Worm (Caenorhabditis elegans) whole organism, mixed stage, embryonic: ENCODE results near the gene srbc-23.

Source experiments
- bed-3 ChIP-seq: fragments of 200-800 bp; sonication (Bioruptor generic); optimal IDR thresholded peaks from 3 replicates; lab custom pipeline; 2018; ENCODE audit warnings: mild to moderate bottlenecking, missing genetic modification characterization, moderate library complexity, missing compliant biosample characterization
- blmp-1 ChIP-seq: fragments of 150-350 bp; optimal IDR thresholded peaks from 2 replicates; lab custom pipeline; 2014; ENCODE audit warnings: missing biosample characterization, missing genetic modification characterization
- ceh-39 ChIP-seq: fragments of 150-350 bp; optimal IDR thresholded peaks from 2 replicates; lab custom pipeline; 2014; ENCODE audit warnings: missing biosample characterization, missing genetic modification characterization
- ceh-43 ChIP-seq: fragments of 200-800 bp; sonication (Bioruptor generic); optimal IDR thresholded peaks from 2 replicates; lab custom pipeline; 2018; ENCODE audit warnings: mild to moderate bottlenecking, missing genetic modification characterization, moderate library complexity, missing compliant biosample characterization
- ceh-83 ChIP-seq: fragments of 200-800 bp; sonication (Bioruptor generic); optimal IDR thresholded peaks from 2 replicates; lab custom pipeline; 2018; ENCODE audit warnings: mild to moderate bottlenecking, missing genetic modification characterization, missing compliant biosample characterization
- ces-1 ChIP-seq: fragments of 150-350 bp; optimal IDR thresholded peaks from 2 replicates; lab custom pipeline; 2014; ENCODE audit warnings: missing biosample characterization, missing genetic modification reagents, missing genetic modification characterization
- cnd-1 ChIP-seq: fragments of 200-800 bp; sonication (Bioruptor generic); optimal IDR thresholded peaks from 2 replicates; lab custom pipeline; 2018; ENCODE audit warnings: mild to moderate bottlenecking, missing genetic modification characterization, missing compliant biosample characterization
- drap-1 ChIP-seq: fragments of 200-800 bp; sonication (Bioruptor generic); optimal IDR thresholded peaks from 3 replicates; lab custom pipeline; 2018; ENCODE audit warnings: mild to moderate bottlenecking, missing genetic modification characterization, missing compliant biosample characterization
- elt-3 ChIP-seq: fragments of 150-350 bp; optimal IDR thresholded peaks from 2 replicates; lab custom pipeline; 2014; ENCODE audit warnings: missing biosample characterization, missing genetic modification characterization
- flh-1 ChIP-seq: fragments of 200-800 bp; sonication (Bioruptor generic); optimal IDR thresholded peaks from 2 replicates; lab custom pipeline; 2018; ENCODE audit warnings: mild to moderate bottlenecking, missing genetic modification characterization, moderate library complexity, missing compliant biosample characterization
- ham-2 ChIP-seq: fragments of 200-800 bp; sonication (Bioruptor generic); optimal IDR thresholded peaks from 2 replicates; lab custom pipeline; 2018; ENCODE audit warnings: mild to moderate bottlenecking, missing genetic modification characterization, missing compliant biosample characterization
- hlh-1 ChIP-seq: fragments of 150-350 bp; optimal IDR thresholded peaks from 2 replicates; lab custom pipeline; 2014; ENCODE audit warnings: missing biosample characterization, missing genetic modification reagents, missing genetic modification characterization
- lin-13 ChIP-seq: fragments of 150-350 bp; optimal IDR thresholded peaks from 2 replicates; lab custom pipeline; 2014; ENCODE audit warnings: missing biosample characterization, missing genetic modification characterization
- lin-32 ChIP-seq: fragments of 200-800 bp; sonication (Bioruptor generic); optimal IDR thresholded peaks from 2 replicates; lab custom pipeline; 2018; ENCODE audit warnings: mild to moderate bottlenecking, missing genetic modification characterization, missing compliant biosample characterization
- lsy-2 ChIP-seq: fragments of 150-350 bp; optimal IDR thresholded peaks from 2 replicates; lab custom pipeline; 2014; ENCODE audit warnings: missing biosample characterization, missing genetic modification characterization
- mab-5 ChIP-seq: fragments of 150-350 bp; optimal IDR thresholded peaks from 2 replicates; lab custom pipeline; 2014; ENCODE audit warnings: missing biosample characterization, missing genetic modification characterization
- mep-1 ChIP-seq: fragments of 150-350 bp; optimal IDR thresholded peaks from 2 replicates; lab custom pipeline; 2017; ENCODE audit warnings: missing biosample characterization, missing genetic modification reagents, missing genetic modification characterization, inconsistent platforms
- mls-2 ChIP-seq: sonication (generic microtip); optimal IDR thresholded peaks from 2 replicates; lab custom pipeline; 2016; ENCODE audit warnings: mild to moderate bottlenecking, missing genetic modification characterization, moderate library complexity, missing compliant biosample characterization
- nhr-12 ChIP-seq: fragments of 150-350 bp; optimal IDR thresholded peaks from 2 replicates; lab custom pipeline; 2014; ENCODE audit warnings: missing biosample characterization, missing genetic modification characterization
- nhr-2 ChIP-seq: fragments of 150-350 bp; optimal IDR thresholded peaks from 2 replicates; lab custom pipeline; 2014; ENCODE audit warnings: missing biosample characterization, missing genetic modification characterization
- nhr-237 ChIP-seq: fragments of 150-350 bp; optimal IDR thresholded peaks from 2 replicates; lab custom pipeline; 2014; ENCODE audit warnings: missing biosample characterization, missing genetic modification characterization
- nhr-28 ChIP-seq: fragments of 150-350 bp; optimal IDR thresholded peaks from 2 replicates; lab custom pipeline; 2014; ENCODE audit warnings: missing biosample characterization, missing genetic modification characterization
- pha-4 ChIP-seq: fragments of 150-350 bp; optimal IDR thresholded peaks from 2 replicates; lab custom pipeline; 2018; ENCODE audit warnings: missing biosample characterization, missing genetic modification reagents, missing genetic modification characterization
- snpc-4 ChIP-seq: fragments of 150-350 bp; optimal IDR thresholded peaks from 2 replicates; lab custom pipeline; 2014; ENCODE audit warnings: missing biosample characterization, missing genetic modification characterization
- sptf-1 ChIP-seq: sonication (generic microtip); optimal IDR thresholded peaks from 2 replicates; lab custom pipeline; 2017; ENCODE audit warnings: mild to moderate bottlenecking, missing genetic modification characterization, moderate library complexity, missing compliant biosample characterization
- tbx-8 ChIP-seq: fragments of 200-800 bp; sonication (Bioruptor generic); optimal IDR thresholded peaks from 2 replicates; lab custom pipeline; 2018; ENCODE audit warnings: mild to moderate bottlenecking, missing genetic modification characterization, moderate library complexity, missing compliant biosample characterization
- unc-120 ChIP-seq: sonication (generic microtip); optimal IDR thresholded peaks from 2 replicates; lab custom pipeline; 2017; ENCODE audit warnings: missing genetic modification characterization, missing compliant biosample characterization; ENCODE audit not compliant: poor library complexity, severe bottlenecking
- unc-39 ChIP-seq: fragments of 150-350 bp; optimal IDR thresholded peaks from 2 replicates; lab custom pipeline; 2014; ENCODE audit warnings: missing biosample characterization, missing genetic modification characterization
- unc-62 ChIP-seq: fragments of 150-350 bp; optimal IDR thresholded peaks from 2 replicates; lab custom pipeline; 2014; ENCODE audit warnings: missing biosample characterization, missing genetic modification reagents, missing genetic modification characterization
- zip-8 ChIP-seq: fragments of 150-350 bp; optimal IDR thresholded peaks from 2 replicates; lab custom pipeline; 2014; ENCODE audit warnings: missing biosample characterization, missing genetic modification characterization
- ztf-11 ChIP-seq: fragments of 150-350 bp; optimal IDR thresholded peaks from 2 replicates; lab custom pipeline; 2014; ENCODE audit warnings: missing biosample characterization, missing genetic modification characterization

srbc-23 gene

ce11 chrV:2119529-2119928, 33.8 kb upstream of the srbc-23 start, which contains the start of gene F22F7.11:
Gene F22F7.11, plus strand, starts transcription at chrV:2119829.
- no peak for TF ChIP-seq nhr-12 (tag; lab: Kevin White, UChicago)
- no peak for TF ChIP-seq ceh-43 (GFP tag; lab: Kevin White, UChicago)
- TF ChIP-seq snpc-4 (tag; lab: Kevin White, UChicago) = no peak
- no peak for TF ChIP-seq ceh-83 (GFP tag; lab: Kevin White, UChicago)
- no peak for TF ChIP-seq mls-2 (tag; lab: Kevin White, UChicago)
- no peak for TF ChIP-seq ces-1 (GFP tag; lab: Kevin White, UChicago)
- no peak for TF ChIP-seq lin-32 (GFP tag; lab: Kevin White, UChicago)
- no peak for TF ChIP-seq flh-1 (GFP tag; lab: Kevin White, UChicago)
- no peak for TF ChIP-seq tbx-8
- no peak for TF ChIP-seq elt-3 (tag; lab: Kevin White, UChicago)
- TF ChIP-seq unc-120 = no peak

DNA sequence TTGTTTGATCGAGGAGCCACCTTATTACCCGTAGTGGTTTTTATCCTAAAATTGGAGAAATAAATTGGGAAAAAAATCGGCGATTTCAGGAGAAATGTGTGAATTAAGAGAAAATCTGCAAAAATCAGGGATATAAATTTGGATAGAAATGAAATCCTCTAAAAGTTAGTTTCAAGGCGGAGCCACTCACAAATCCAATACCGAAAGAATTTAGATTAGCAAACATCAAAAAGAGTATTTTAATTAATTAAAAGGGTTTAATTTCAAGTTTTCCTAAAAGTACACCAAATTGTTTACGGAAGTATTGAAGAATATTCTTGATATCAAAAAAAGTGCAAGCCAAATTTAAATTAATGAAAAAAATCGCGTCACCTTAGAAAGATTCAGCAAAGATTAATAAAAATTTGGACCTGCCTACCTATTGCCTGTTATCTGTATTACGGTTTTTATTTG, 31.4 kb upstream of the srbc-23 start, which contains the start of gene F22F7.8:
Gene F22F7.8, minus strand, starts transcription at position 51 of the 453 bp plus-strand sequence.
- TF ChIP-seq ceh-43 (GFP tag; lab: Kevin White, UChicago) (no peak), sptf-1 (tag; lab: Kevin White, UChicago) (no peak), lsy-2 (tag; lab: Kevin White, UChicago) (no peak), nhr-237 (no peak), zip-8 (tag; lab: Kevin White, UChicago) (no peak), tbx-8 (no peak), nhr-12 (tag; lab: Kevin White, UChicago) (no peak), mab-5 (tag; lab: Kevin White, UChicago) (no peak), nhr-2 (tag; lab: Kevin White, UChicago) (no peak), drap-1 (GFP tag; lab: Kevin White, UChicago) (no peak)

- TF ChIP-seq zip-8 (tag; lab: Kevin White, UChicago) = no peak
- no peak for TF ChIP-seq unc-39
- TF ChIP-seq drap-1 (GFP tag; lab: Kevin White, UChicago) = no peak
- no peak for TF ChIP-seq blmp-1 (tag; lab: Kevin White, UChicago)
- no peak for TF ChIP-seq ztf-11 (tag; lab: Kevin White, UChicago)
- no peak for TF ChIP-seq ham-2
- no peak for TF ChIP-seq nhr-2 (tag; lab: Kevin White, UChicago)
- TF ChIP-seq ces-1 (GFP tag; lab: Kevin White, UChicago) = no peak
- TF ChIP-seq ceh-83 (GFP tag; lab: Kevin White, UChicago) = no peak
- TF ChIP-seq ceh-43 (GFP tag; lab: Kevin White, UChicago) = no peak
- TF ChIP-seq snpc-4 (tag; lab: Kevin White, UChicago) = no peak
- TF ChIP-seq unc-62 = no peak
- no peak for TF ChIP-seq elt-3 (tag; lab: Kevin White, UChicago)
- no peak for TF ChIP-seq unc-120
- no peak for TF ChIP-seq nhr-237
These were observed 30.9 kb upstream of the srbc-23 start, which contains the start of gene F22F7.2 for ce11 chrV:2122517-2122916. Gene F22F7.2, plus strand, starts transcription at chrV:2122782.

DNA sequence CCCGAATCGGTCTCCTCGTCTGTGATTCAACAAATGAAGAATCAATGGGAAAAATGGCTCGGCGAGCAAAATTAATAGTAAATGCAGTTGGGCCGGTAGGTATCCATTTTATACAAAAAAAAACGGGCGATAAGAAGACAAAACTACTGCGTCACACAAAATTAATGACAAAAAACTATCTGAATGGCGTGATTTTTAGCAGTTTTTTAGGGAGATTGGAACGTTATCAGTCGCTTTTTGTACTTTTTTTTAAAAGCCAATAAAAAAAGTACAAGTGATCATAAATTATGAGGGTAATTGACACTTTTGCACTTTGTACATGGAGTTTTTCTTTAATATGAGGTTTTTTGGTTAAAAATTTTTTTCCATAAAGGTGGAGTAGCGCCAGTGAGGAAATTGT, 30.2 kb upstream of the srbc-23 start:
- no peak for TF ChIP-seq lin-13
- TF ChIP-seq ham-2 = no peak
- no peak for TF ChIP-seq snpc-4 (tag; lab: Kevin White, UChicago)
- TF ChIP-seq mab-5 (tag; lab: Kevin White, UChicago) = no peak
- no peak for TF ChIP-seq ces-1 (GFP tag; lab: Kevin White, UChicago)
- no peak for TF ChIP-seq pha-4
- no peak for TF ChIP-seq nhr-2 (tag; lab: Kevin White, UChicago)
- no peak for TF ChIP-seq nhr-237
- TF ChIP-seq bed-3 (GFP tag; lab: Kevin White, UChicago) = no peak
- TF ChIP-seq ceh-43 (GFP tag; lab: Kevin White, UChicago) = no peak
- no peak for TF ChIP-seq mls-2 (tag; lab: Kevin White, UChicago)
- no peak for TF ChIP-seq nhr-28 (tag; lab: Kevin White, UChicago)
- no peak for TF ChIP-seq mep-1
- no peak for TF ChIP-seq cnd-1
- TF ChIP-seq unc-62 = no peak
- TF ChIP-seq ceh-39 (tag; lab: Kevin White, UChicago) = no peak
- TF ChIP-seq, all 35 proteins: peak for 0

DNA sequence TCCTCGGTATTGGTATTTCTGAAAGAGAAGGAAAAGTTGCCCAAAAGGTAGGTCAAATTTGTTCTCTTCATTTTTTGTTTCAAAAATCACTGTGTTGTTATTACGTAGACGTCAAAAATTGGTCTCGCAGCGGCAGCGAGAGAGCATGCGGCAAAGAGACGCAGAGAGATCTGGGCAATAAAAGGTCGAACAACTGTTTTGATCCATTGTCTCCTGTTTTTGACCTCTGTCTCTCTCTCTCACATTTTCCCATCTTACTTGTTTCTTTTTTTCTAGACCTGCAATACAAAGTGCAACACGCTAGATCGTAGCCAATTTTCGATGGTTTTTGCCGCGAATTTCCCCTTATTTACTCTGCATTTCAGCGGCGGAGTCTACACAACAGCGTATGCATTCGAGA, 26.8 kb upstream of the srbc-23 start:
- TF ChIP-seq unc-120 (peak; percentile 4), mep-1 (no peak), hlh-1 (tag; lab: Kevin White, UChicago) (peak; percentile 79), nhr-2 (tag; lab: Kevin White, UChicago) (peak; percentile 62)
